Fruit fly (Drosophila melanogaster) S2 (cell line): Measurements from ENCODE around the gene gny.

Experiments
- CG8478 ChIP-seq: fragments of >200 bp; optimal IDR thresholded peaks from 2 replicates; lab custom pipeline; 2018
- CTCF ChIP-seq, 2 experiments: fragments of >200 bp; optimal IDR thresholded peaks; 2 replicates each; lab custom pipeline; 2018

dm6 chr2L:10362408-10363067 lies 17.4 kb upstream of the gny start, which contains the start of the genes Cand1 and pim:
- no peak for TF ChIP-seq CG8478 (lab: Kevin White, UChicago)
- no peak for TF ChIP-seq CTCF (optimal IDR thresholded peaks at IDR 0.05; lab: Kevin White, UChicago)
